Fruit fly (Drosophila melanogaster) whole organism, prepupa: ENCODE measurements around the gene Lkr.

Experiments used
- CG11762 ChIP-seq: fragments of 200-800 bp; sonication (Bioruptor generic); optimal IDR thresholded peaks from 3 replicates; lab custom pipeline; 2016; ENCODE audit warnings: missing biosample characterization, missing genetic modification characterization; ENCODE audit not compliant: insufficient read depth
- CG6854 ChIP-seq: fragments of 200-800 bp; sonication (Bioruptor generic); optimal IDR thresholded peaks from 2 replicates; lab custom pipeline; 2017; ENCODE audit warnings: missing biosample characterization, mild to moderate bottlenecking, missing genetic modification characterization
- lz ChIP-seq: fragments of 200-800 bp; sonication (Bioruptor generic); optimal IDR thresholded peaks from 3 replicates; lab custom pipeline; 2016; ENCODE audit warnings: missing biosample characterization, missing genetic modification characterization

dm6 chr3L:5553717-5554116 lies 24.6 kb upstream of the Lkr start:
- TF ChIP-seq CG6854 (GFP tag; lab: Kevin White, UChicago), result no peak
- TF ChIP-seq lz (GFP tag; lab: Kevin White, UChicago), result no peak
- TF ChIP-seq CG11762 (GFP tag; lab: Kevin White, UChicago), result no peak
